Fruit fly (Drosophila melanogaster): ENCODE measurements around the gene aub.

Gene aub

dm6 chr2L:10964493-10964892, 36.8 kb downstream of the aub start (continued):
- peak; percentile 27 for TF ChIP-seq Asciz (GFP tag; optimal IDR thresholded peaks at IDR 0.05)
- TF ChIP-seq YL-1 (GFP tag; optimal IDR thresholded peaks at IDR 0.05) = peak; percentile 83
- peak; percentile 80 for TF ChIP-seq sens (GFP tag)
- TF ChIP-seq CkIIα-i1 (GFP tag; IDR thresholded peaks at IDR 0.05) = no peak
- no peak for TF ChIP-seq lab (GFP tag; optimal IDR thresholded peaks at IDR 0.05)
- TF ChIP-seq slou (GFP tag; optimal IDR thresholded peaks at IDR 0.05) = no peak
- TF ChIP-seq grn (GFP tag; optimal IDR thresholded peaks at IDR 0.05) = no peak
- TF ChIP-seq slbo (GFP tag; IDR thresholded peaks at IDR 0.05) = no peak
- TF ChIP-seq exex (tag; optimal IDR thresholded peaks at IDR 0.05) = no peak
- no peak for TF ChIP-seq CG31224 (GFP tag; IDR thresholded peaks at IDR 0.05)
- peak; percentile 59 for TF ChIP-seq zen (tag; optimal IDR thresholded peaks at IDR 0.05)
- no peak for TF ChIP-seq hbn (GFP tag; IDR thresholded peaks at IDR 0.05; ENCODE audit: partially characterized antibody)
- TF ChIP-seq ERR (GFP tag; optimal IDR thresholded peaks at IDR 0.05) = no peak
- no peak for TF ChIP-seq Scr (GFP tag; IDR thresholded peaks at IDR 0.05; ENCODE audit: partially characterized antibody)
- TF ChIP-seq gcm2 (GFP tag; optimal IDR thresholded peaks at IDR 0.05) = no peak
- no peak for TF ChIP-seq CG7987 (GFP tag; optimal IDR thresholded peaks at IDR 0.05)
- no peak for TF ChIP-seq CG11456 (GFP tag; IDR thresholded peaks at IDR 0.05)
- TF ChIP-seq aop (GFP tag; IDR thresholded peaks at IDR 0.05) = no peak
- no peak for TF ChIP-seq vvl (GFP tag; IDR thresholded peaks at IDR 0.05)
- TF ChIP-seq Rx (GFP tag; IDR thresholded peaks at IDR 0.05) = no peak
- TF ChIP-seq cwo (GFP tag; optimal IDR thresholded peaks at IDR 0.05) = no peak
- no peak for TF ChIP-seq jigr1 (GFP tag; IDR thresholded peaks at IDR 0.05)
- TF ChIP-seq pros (GFP tag; optimal IDR thresholded peaks at IDR 0.05) = no peak
- TF ChIP-seq CG2120 (GFP tag; optimal IDR thresholded peaks at IDR 0.05) = no peak
- TF ChIP-seq ewg (GFP tag; optimal IDR thresholded peaks at IDR 0.05) = no peak
- no peak for TF ChIP-seq sima (GFP tag; optimal IDR thresholded peaks at IDR 0.05)
- no peak for TF ChIP-seq emc (GFP tag; optimal IDR thresholded peaks at IDR 0.05)
- no peak for TF ChIP-seq Kr (GFP tag; optimal IDR thresholded peaks at IDR 0.05)
- TF ChIP-seq CG14710 (tag; optimal IDR thresholded peaks at IDR 0.05) = peak; percentile 62
- no peak for TF ChIP-seq cato (GFP tag; optimal IDR thresholded peaks at IDR 0.05; ENCODE audit: borderline replicate concordance)
- peak; percentile 74 for TF ChIP-seq kah (GFP tag; optimal IDR thresholded peaks at IDR 0.05)
- no peak for TF ChIP-seq CG8359 (GFP tag; optimal IDR thresholded peaks at IDR 0.05; ENCODE audit: borderline replicate concordance)
- no peak for TF ChIP-seq C15 (GFP tag; IDR thresholded peaks at IDR 0.05)
- no peak for TF ChIP-seq CG4617 (GFP tag; optimal IDR thresholded peaks at IDR 0.05; ENCODE audit: borderline replicate concordance)
- no peak for TF ChIP-seq CG13296 (GFP tag; optimal IDR thresholded peaks at IDR 0.05)
- no peak for TF ChIP-seq CG43689 (GFP tag; IDR thresholded peaks at IDR 0.05)
- no peak for TF ChIP-seq grau (tag; optimal IDR thresholded peaks at IDR 0.05)
- TF ChIP-seq CG3726 (GFP tag; IDR thresholded peaks at IDR 0.05) = no peak
- no peak; the same call in 1 of the 2 replicates for TF ChIP-seq CG9932 (GFP tag; IDR thresholded peaks at IDR 0.05)
- TF ChIP-seq nom (GFP tag; optimal IDR thresholded peaks at IDR 0.05) = no peak
- no peak for TF ChIP-seq HLHmδ (GFP tag; optimal IDR thresholded peaks at IDR 0.05)
- no peak for TF ChIP-seq CG30403 (GFP tag; optimal IDR thresholded peaks at IDR 0.05)
- TF ChIP-seq unpg (GFP tag; optimal IDR thresholded peaks at IDR 0.05) = no peak
- TF ChIP-seq Opbp (GFP tag; IDR thresholded peaks at IDR 0.05; ENCODE audit: partially characterized antibody) = 0 out of 3 replicates have a peak, but pooled peaks have one; percentile 38
- TF ChIP-seq ttk (GFP tag; IDR thresholded peaks at IDR 0.05) = no peak
- TF ChIP-seq CG6272 (GFP tag; IDR thresholded peaks at IDR 0.05) = no peak
- TF ChIP-seq CG1647 (GFP tag; optimal IDR thresholded peaks at IDR 0.05) = no peak
- no peak for TF ChIP-seq lov (optimal IDR thresholded peaks at IDR 0.05)
- TF ChIP-seq lov (GFP tag; IDR thresholded peaks at IDR 0.05) = 0 out of 3 replicates have a peak, but pooled peaks have one; percentile 49
- no peak for TF ChIP-seq dpn (GFP tag; optimal IDR thresholded peaks at IDR 0.05)
- no peak for TF ChIP-seq bsh (GFP tag; optimal IDR thresholded peaks at IDR 0.05)

Measured in whole organism, embryonic.